Worm (Caenorhabditis elegans) whole organism, L1 larva: ENCODE measurements around the gene F49A5.10.

Experiments
- C04F5.9 ChIP-seq: sonication (generic microtip); optimal IDR thresholded peaks from 2 replicates; lab custom pipeline; 2016; ENCODE audit warnings: missing genetic modification characterization, missing compliant biosample characterization
- C16A3.4 ChIP-seq: fragments of 150-350 bp; optimal IDR thresholded peaks from 2 replicates; lab custom pipeline; 2014; ENCODE audit warnings: missing biosample characterization, missing genetic modification characterization
- C34B4.2 ChIP-seq: sonication (generic microtip); optimal IDR thresholded peaks from 2 replicates; lab custom pipeline; 2017; ENCODE audit warnings: mild to moderate bottlenecking, missing genetic modification characterization, missing compliant biosample characterization
- F16B12.6 ChIP-seq: fragments of 150-350 bp; optimal IDR thresholded peaks from 2 replicates; lab custom pipeline; 2014; ENCODE audit warnings: missing biosample characterization, missing genetic modification characterization
- Y116A8C.19 ChIP-seq: sonication (generic microtip); optimal IDR thresholded peaks from 2 replicates; lab custom pipeline; 2016; ENCODE audit warnings: missing compliant biosample characterization, missing genetic modification characterization, borderline replicate concordance
- ama-1 ChIP-seq: fragments of 150-350 bp; optimal IDR thresholded peaks from 2 replicates; lab custom pipeline; 2014
- ceh-63 ChIP-seq: fragments of 200-800 bp; sonication (Bioruptor generic); optimal IDR thresholded peaks from 2 replicates; lab custom pipeline; 2018; ENCODE audit warnings: mild to moderate bottlenecking, missing genetic modification characterization, missing compliant biosample characterization
- ceh-8 ChIP-seq: fragments of 200-800 bp; sonication (Bioruptor generic); optimal IDR thresholded peaks from 2 replicates; lab custom pipeline; 2018; ENCODE audit warnings: mild to moderate bottlenecking, missing genetic modification characterization, moderate library complexity, missing compliant biosample characterization
- ces-1 ChIP-seq: fragments of 150-350 bp; optimal IDR thresholded peaks from 2 replicates; lab custom pipeline; 2014; ENCODE audit warnings: missing biosample characterization, missing genetic modification reagents, missing genetic modification characterization
- dsc-1 ChIP-seq: sonication (generic microtip); optimal IDR thresholded peaks from 2 replicates; lab custom pipeline; 2016; ENCODE audit warnings: mild to moderate bottlenecking, missing genetic modification characterization, missing compliant biosample characterization
- efl-1 ChIP-seq, 4 experiments: fragments of 150-350 bp; optimal IDR thresholded peaks in 3 of 4; peaks in 1 of 4; 1 replicate in 1 of 4; 2 replicates in 3 of 4; lab custom pipeline; 2014; ENCODE audit warnings: missing biosample characterization in 2 of 4, missing genetic modification characterization in 2 of 4, missing genetic modification reagents in 2 of 4
- egl-13 ChIP-seq: sonication (generic microtip); optimal IDR thresholded peaks from 2 replicates; lab custom pipeline; 2016; ENCODE audit warnings: missing genotype, missing genetic modification reagents, missing genetic modification characterization, missing compliant biosample characterization
- elt-2 ChIP-seq: sonication (generic microtip); optimal IDR thresholded peaks from 2 replicates; lab custom pipeline; 2016; ENCODE audit warnings: missing genetic modification characterization, mild to moderate bottlenecking, inconsistent platforms, missing compliant biosample characterization, missing genetic modification reagents
- elt-3 ChIP-seq, 6 experiments: fragments of 150-350 bp in 1 of 6; sonication (generic microtip); optimal IDR thresholded peaks; 2 replicates each; lab custom pipeline; 2017 to 2018; ENCODE audit warnings: missing biosample characterization in 6 of 6, missing genetic modification characterization in 6 of 6, inconsistent platforms in 1 of 6
- ets-5 ChIP-seq: fragments of 200-800 bp; sonication (Bioruptor generic); IDR thresholded peaks from 2 replicates; pipeline ENCODE4 v1.3.6; 2022; ENCODE audit warnings: missing genetic modification characterization, missing compliant biosample characterization
- fkh-10 ChIP-seq: sonication (generic microtip); optimal IDR thresholded peaks from 2 replicates; lab custom pipeline; 2017; ENCODE audit warnings: missing biosample characterization, missing genetic modification reagents, missing genetic modification characterization
- fkh-8 ChIP-seq: sonication (generic microtip); optimal IDR thresholded peaks from 2 replicates; lab custom pipeline; 2016; ENCODE audit warnings: mild to moderate bottlenecking, missing genetic modification characterization, missing compliant biosample characterization
- fos-1 ChIP-seq: fragments of 150-350 bp; optimal IDR thresholded peaks from 2 replicates; lab custom pipeline; 2014; ENCODE audit warnings: missing biosample characterization, missing genetic modification characterization
- lin-15B ChIP-seq: fragments of 150-350 bp; sonication (generic microtip); optimal IDR thresholded peaks from 3 replicates; lab custom pipeline; 2014; ENCODE audit warnings: missing biosample characterization, missing genetic modification characterization
- lin-35 ChIP-seq, 2 experiments: fragments of 150-350 bp; optimal IDR thresholded peaks; 2 replicates each; lab custom pipeline; 2014; ENCODE audit warnings: missing biosample characterization in 2 of 2, missing genetic modification characterization in 2 of 2, missing genetic modification reagents in 2 of 2
- lir-3 ChIP-seq: sonication (generic microtip); optimal IDR thresholded peaks from 2 replicates; lab custom pipeline; 2016; ENCODE audit warnings: mild to moderate bottlenecking, missing genetic modification characterization, moderate library complexity, missing compliant biosample characterization; ENCODE audit not compliant: poor library complexity
- lsy-2 ChIP-seq, 2 experiments: fragments of 150-350 bp; optimal IDR thresholded peaks; 2 replicates each; lab custom pipeline; 2014; ENCODE audit warnings: missing biosample characterization in 2 of 2, missing genetic modification characterization in 2 of 2
- mab-9 ChIP-seq: fragments of 200-800 bp; sonication (Bioruptor generic); IDR thresholded peaks from 2 replicates; pipeline ENCODE4 v1.3.6; 2022; ENCODE audit warnings: missing genetic modification reagents, missing genetic modification characterization, missing compliant biosample characterization
- mdl-1 ChIP-seq, 2 experiments: fragments of 150-350 bp; optimal IDR thresholded peaks; 2 replicates each; lab custom pipeline; 2014 to 2017; ENCODE audit warnings: missing biosample characterization in 2 of 2, missing genetic modification characterization in 2 of 2, inconsistent platforms in 1 of 2
- mep-1 ChIP-seq: fragments of 150-350 bp; optimal IDR thresholded peaks from 2 replicates; lab custom pipeline; 2014; ENCODE audit warnings: missing biosample characterization, missing genetic modification characterization
- nhr-11 ChIP-seq: fragments of 150-350 bp; optimal IDR thresholded peaks from 2 replicates; lab custom pipeline; 2014; ENCODE audit warnings: missing biosample characterization, missing genetic modification characterization
- nhr-12 ChIP-seq: sonication (generic microtip); optimal IDR thresholded peaks from 2 replicates; lab custom pipeline; 2017; ENCODE audit warnings: missing biosample characterization, missing genetic modification characterization
- nhr-20 ChIP-seq: sonication (generic microtip); optimal IDR thresholded peaks from 2 replicates; lab custom pipeline; 2016; ENCODE audit warnings: mild to moderate bottlenecking, missing genetic modification characterization, missing compliant biosample characterization
- nhr-237 ChIP-seq: fragments of 150-350 bp; optimal IDR thresholded peaks from 2 replicates; lab custom pipeline; 2014; ENCODE audit warnings: missing biosample characterization, missing genetic modification characterization
- nhr-71 ChIP-seq: sonication (generic microtip); optimal IDR thresholded peaks from 2 replicates; lab custom pipeline; 2016; ENCODE audit warnings: mild to moderate bottlenecking, missing genetic modification characterization, moderate library complexity, missing compliant biosample characterization
- nhr-76 ChIP-seq: sonication (generic microtip); optimal IDR thresholded peaks from 2 replicates; lab custom pipeline; 2017; ENCODE audit warnings: missing biosample characterization, missing genetic modification characterization
- nhr-90 ChIP-seq: sonication (generic microtip); optimal IDR thresholded peaks from 2 replicates; lab custom pipeline; 2016; ENCODE audit warnings: mild to moderate bottlenecking, missing genetic modification characterization, missing compliant biosample characterization; ENCODE audit not compliant: poor library complexity
- pax-3 ChIP-seq: fragments of 200-800 bp; sonication (Bioruptor generic); optimal IDR thresholded peaks from 2 replicates; lab custom pipeline; 2018; ENCODE audit warnings: mild to moderate bottlenecking, missing genetic modification characterization, moderate library complexity, missing compliant biosample characterization
- pqm-1 ChIP-seq: sonication (generic microtip); optimal IDR thresholded peaks from 3 replicates; lab custom pipeline; 2017; ENCODE audit warnings: missing biosample characterization, missing genetic modification characterization
- skn-1 ChIP-seq: fragments of 150-350 bp; optimal IDR thresholded peaks from 2 replicates; lab custom pipeline; 2014; ENCODE audit warnings: missing biosample characterization, missing genetic modification characterization
- snpc-4 ChIP-seq: fragments of 150-350 bp; optimal IDR thresholded peaks from 2 replicates; lab custom pipeline; 2014; ENCODE audit warnings: missing biosample characterization, missing genetic modification characterization
- snu-23 ChIP-seq: sonication (generic microtip); optimal IDR thresholded peaks from 2 replicates; lab custom pipeline; 2016; ENCODE audit warnings: missing genetic modification characterization, missing compliant biosample characterization
- sox-4 ChIP-seq: sonication (generic microtip); optimal IDR thresholded peaks from 2 replicates; lab custom pipeline; 2016; ENCODE audit warnings: missing genetic modification characterization, missing compliant biosample characterization
- sup-37 ChIP-seq: fragments of 200-800 bp; sonication (Bioruptor generic); optimal IDR thresholded peaks from 2 replicates; lab custom pipeline; 2018; ENCODE audit warnings: mild to moderate bottlenecking, missing genetic modification characterization, missing compliant biosample characterization
- tbx-2 ChIP-seq: sonication (generic microtip); optimal IDR thresholded peaks from 2 replicates; lab custom pipeline; 2016; ENCODE audit warnings: missing genetic modification characterization, missing compliant biosample characterization
- tlp-1 ChIP-seq: fragments of 150-350 bp; optimal IDR thresholded peaks from 2 replicates; lab custom pipeline; 2014; ENCODE audit warnings: missing biosample characterization, missing genetic modification characterization
- unc-130 ChIP-seq: fragments of 150-350 bp; optimal IDR thresholded peaks from 2 replicates; lab custom pipeline; 2017; ENCODE audit warnings: missing biosample characterization, missing genetic modification characterization, inconsistent platforms
- unc-30 ChIP-seq: sonication (generic microtip); optimal IDR thresholded peaks from 2 replicates; lab custom pipeline; 2017; ENCODE audit warnings: missing biosample characterization, missing genetic modification characterization
- unc-86 ChIP-seq: sonication (generic microtip); optimal IDR thresholded peaks from 2 replicates; lab custom pipeline; 2016; ENCODE audit warnings: missing genetic modification characterization, missing compliant biosample characterization
- unc-98 ChIP-seq: fragments of 200-800 bp; sonication (Bioruptor generic); IDR thresholded peaks from 2 replicates; pipeline ENCODE4 v1.3.6; 2022; ENCODE audit warnings: missing genetic modification characterization, missing compliant biosample characterization
- ztf-4 ChIP-seq: fragments of 150-350 bp; optimal IDR thresholded peaks from 2 replicates; lab custom pipeline; 2014; ENCODE audit warnings: missing biosample characterization, missing genetic modification characterization

The F49A5.10 gene

ce11 chrV:16899355-16899754 lies 24.3 kb downstream of the F49A5.10 start, which contains the start of gene fbxa-45:
TSS of gene fbxa-45 (minus strand) at chrV:16899455.
- TF ChIP-seq pax-3 (tag; lab: Kevin White, UChicago) (no peak), sox-4 (tag; lab: Kevin White, UChicago) (no peak), ces-1 (GFP tag; lab: Kevin White, UChicago) (no peak), fos-1 (no peak)

ce11 chrV:16902726-16903125 lies 27.7 kb downstream of the F49A5.10 start, which contains the start of gene srd-68:
TSS of gene srd-68 (minus strand) at chrV:16902826.
- TF ChIP-seq nhr-76 (tag; lab: Kevin White, UChicago), result no peak
- no peak for TF ChIP-seq snu-23 (GFP tag; lab: Kevin White, UChicago)
- no peak for TF ChIP-seq ama-1 (lab: Kevin White, UChicago)
- TF ChIP-seq tbx-2 (tag; lab: Kevin White, UChicago), result no peak
- no peak for TF ChIP-seq unc-30 (tag; lab: Kevin White, UChicago)
- TF ChIP-seq unc-98 (GFP tag; lab: Robert Waterston, UW), result no peak
- no peak for TF ChIP-seq sup-37 (GFP tag; lab: Kevin White, UChicago)
- TF ChIP-seq fkh-10 (GFP tag; lab: Kevin White, UChicago), result no peak
- TF ChIP-seq pax-3 (tag; lab: Kevin White, UChicago), result no peak
- TF ChIP-seq egl-13 (tag; lab: Kevin White, UChicago), result no peak
- TF ChIP-seq ceh-63 (GFP tag; lab: Kevin White, UChicago), result no peak

- no peak for TF ChIP-seq C34B4.2 (tag; lab: Kevin White, UChicago)
- TF ChIP-seq elt-3 (tag; optimal IDR thresholded peaks at IDR 0.05; lab: Kevin White, UChicago), result no peak
- TF ChIP-seq C16A3.4, result no peak
- no peak for TF ChIP-seq lin-15B (tag; lab: Kevin White, UChicago)
- no peak for TF ChIP-seq lir-3 (tag; lab: Kevin White, UChicago)
- no peak for TF ChIP-seq tlp-1
- no peak for TF ChIP-seq nhr-237
- no peak for TF ChIP-seq pqm-1
- no peak for TF ChIP-seq lsy-2 (tag; optimal IDR thresholded peaks at IDR 0.05; lab: Kevin White, UChicago)
- no peak for TF ChIP-seq C04F5.9 (tag; lab: Kevin White, UChicago)
- no peak for TF ChIP-seq ets-5 (GFP tag; lab: Robert Waterston, UW)
- no peak for TF ChIP-seq unc-98 (GFP tag; lab: Robert Waterston, UW)
- TF ChIP-seq F16B12.6 (tag; lab: Kevin White, UChicago), result no peak
- no peak for TF ChIP-seq dsc-1 (tag; lab: Kevin White, UChicago)
- TF ChIP-seq skn-1 (tag; lab: Kevin White, UChicago), result no peak
- no peak for TF ChIP-seq unc-130 (tag; lab: Kevin White, UChicago)
- no peak for TF ChIP-seq mdl-1 (tag; optimal IDR thresholded peaks at IDR 0.05; lab: Kevin White, UChicago)
These were observed 29.5 kb downstream of the F49A5.10 start, which contains the start of gene nhr-262 for ce11 chrV:16904612-16905011. TSS of gene nhr-262 (plus strand) at chrV:16904912.

- TF ChIP-seq tlp-1, result no peak
- no peak for TF ChIP-seq efl-1 (optimal IDR thresholded peaks at IDR 0.05; lab: Kevin White, UChicago)
- TF ChIP-seq efl-1 (GFP tag; optimal IDR thresholded peaks at IDR 0.05 in 1 of 2; lab: Kevin White, UChicago), result peak in 1 of 2 experiments; percentile 28
- TF ChIP-seq, all 84 proteins: peak for 1
These were observed 34.8 kb downstream of the F49A5.10 start, which contains the start of gene F09C6.16 for ce11 chrV:16909871-16910270. TSS of gene F09C6.16 (minus strand) at chrV:16909971.

- no peak for TF ChIP-seq ces-1 (GFP tag; lab: Kevin White, UChicago)
- peak; percentile 56 for TF ChIP-seq elt-2 (tag; lab: Kevin White, UChicago)
- TF ChIP-seq pax-3 (tag; lab: Kevin White, UChicago), result no peak
- peak; percentile 3 for TF ChIP-seq fkh-8 (tag; lab: Kevin White, UChicago)
- no peak for TF ChIP-seq snpc-4
- TF ChIP-seq nhr-20 (tag; lab: Kevin White, UChicago), result peak; percentile 8
- no peak for TF ChIP-seq nhr-12 (tag; lab: Kevin White, UChicago)
- TF ChIP-seq C34B4.2 (tag; lab: Kevin White, UChicago), result no peak
- TF ChIP-seq nhr-11, result no peak
- no peak for TF ChIP-seq ceh-8 (GFP tag; lab: Kevin White, UChicago)
- no peak for TF ChIP-seq Y116A8C.19 (tag; lab: Kevin White, UChicago)
- TF ChIP-seq mab-9 (GFP tag; lab: Robert Waterston, UW), result no peak
- peak; percentile 19 for TF ChIP-seq mep-1 (tag; lab: Kevin White, UChicago)
- no peak for TF ChIP-seq nhr-71 (tag; lab: Kevin White, UChicago)
- TF ChIP-seq skn-1 (tag; lab: Kevin White, UChicago), result peak; percentile 18
- TF ChIP-seq nhr-90, result no peak
- TF ChIP-seq lin-35 (GFP tag; optimal IDR thresholded peaks at IDR 0.05; lab: Kevin White, UChicago), result peak in 1 of 2 experiments; percentile 48
- TF ChIP-seq ceh-63 (GFP tag; lab: Kevin White, UChicago), result no peak
- TF ChIP-seq unc-86, result no peak
- TF ChIP-seq ztf-4 (tag; lab: Kevin White, UChicago), result no peak
These were observed 35.8 kb downstream of the F49A5.10 start for ce11 chrV:16910864-16911263.
